Worm (Caenorhabditis elegans) whole organism, L1 larva: Measurements from ENCODE around the gene C05C12.1.
"Not testable (repeated sequence)": the region's sequence is repeated elsewhere in the genome, so short reads cannot be mapped to it uniquely, and the experiment has no call there.

Experiments
- C04F5.9 ChIP-seq: sonication (generic microtip); optimal IDR thresholded peaks from 2 replicates; lab custom pipeline; 2016; ENCODE audit warnings: missing genetic modification characterization, missing compliant biosample characterization
- F16B12.6 ChIP-seq: fragments of 150-350 bp; optimal IDR thresholded peaks from 2 replicates; lab custom pipeline; 2014; ENCODE audit warnings: missing biosample characterization, missing genetic modification characterization
- ama-1 ChIP-seq: fragments of 150-350 bp; optimal IDR thresholded peaks from 2 replicates; lab custom pipeline; 2014
- blmp-1 ChIP-seq: fragments of 150-350 bp; optimal IDR thresholded peaks from 2 replicates; lab custom pipeline; 2014; ENCODE audit warnings: missing biosample characterization, missing genetic modification characterization
- ceh-8 ChIP-seq: fragments of 200-800 bp; sonication (Bioruptor generic); optimal IDR thresholded peaks from 2 replicates; lab custom pipeline; 2018; ENCODE audit warnings: mild to moderate bottlenecking, missing genetic modification characterization, moderate library complexity, missing compliant biosample characterization
- dpl-1 ChIP-seq, 3 experiments: fragments of 150-350 bp in 2 of 3; sonication (generic microtip) in 1 of 3; optimal IDR thresholded peaks; 2 replicates each; lab custom pipeline; 2014 to 2017; ENCODE audit warnings: missing biosample characterization in 3 of 3, missing genetic modification characterization in 3 of 3, missing genetic modification reagents in 3 of 3
- dsc-1 ChIP-seq: sonication (generic microtip); optimal IDR thresholded peaks from 2 replicates; lab custom pipeline; 2016; ENCODE audit warnings: mild to moderate bottlenecking, missing genetic modification characterization, missing compliant biosample characterization
- efl-1 ChIP-seq, 4 experiments: fragments of 150-350 bp; optimal IDR thresholded peaks in 3 of 4; peaks in 1 of 4; 1 replicate in 1 of 4; 2 replicates in 3 of 4; lab custom pipeline; 2014; ENCODE audit warnings: missing biosample characterization in 2 of 4, missing genetic modification characterization in 2 of 4, missing genetic modification reagents in 2 of 4
- efl-3 ChIP-seq: fragments of 200-800 bp; sonication (Bioruptor generic); optimal IDR thresholded peaks from 2 replicates; lab custom pipeline; 2018; ENCODE audit warnings: mild to moderate bottlenecking, missing genetic modification characterization, missing compliant biosample characterization
- egl-13 ChIP-seq: sonication (generic microtip); optimal IDR thresholded peaks from 2 replicates; lab custom pipeline; 2016; ENCODE audit warnings: missing genotype, missing genetic modification reagents, missing genetic modification characterization, missing compliant biosample characterization
- elt-2 ChIP-seq: sonication (generic microtip); optimal IDR thresholded peaks from 2 replicates; lab custom pipeline; 2016; ENCODE audit warnings: missing genetic modification characterization, mild to moderate bottlenecking, inconsistent platforms, missing compliant biosample characterization, missing genetic modification reagents
- elt-3 ChIP-seq, 6 experiments: fragments of 150-350 bp in 1 of 6; sonication (generic microtip); optimal IDR thresholded peaks; 2 replicates each; lab custom pipeline; 2017 to 2018; ENCODE audit warnings: missing biosample characterization in 6 of 6, missing genetic modification characterization in 6 of 6, inconsistent platforms in 1 of 6
- fkh-8 ChIP-seq: sonication (generic microtip); optimal IDR thresholded peaks from 2 replicates; lab custom pipeline; 2016; ENCODE audit warnings: mild to moderate bottlenecking, missing genetic modification characterization, missing compliant biosample characterization
- hlh-17 ChIP-seq: fragments of 200-800 bp; sonication (Bioruptor generic); optimal IDR thresholded peaks from 2 replicates; lab custom pipeline; 2018; ENCODE audit warnings: missing genetic modification characterization, mild to moderate bottlenecking, missing compliant biosample characterization, moderate library complexity, borderline replicate concordance
- hlh-4 ChIP-seq: sonication (generic microtip); optimal IDR thresholded peaks from 2 replicates; lab custom pipeline; 2016; ENCODE audit warnings: mild to moderate bottlenecking, missing genetic modification characterization, missing compliant biosample characterization
- hpl-2 ChIP-seq: fragments of 150-350 bp; optimal IDR thresholded peaks from 2 replicates; lab custom pipeline; 2014; ENCODE audit warnings: missing biosample characterization, missing genetic modification reagents, missing genetic modification characterization
- irx-1 ChIP-seq: sonication (generic microtip); optimal IDR thresholded peaks from 2 replicates; lab custom pipeline; 2016; ENCODE audit warnings: missing genetic modification characterization, missing compliant biosample characterization
- lin-14 ChIP-seq: fragments of 200-800 bp; sonication (Bioruptor generic); optimal IDR thresholded peaks from 2 replicates; lab custom pipeline; 2018; ENCODE audit warnings: mild to moderate bottlenecking, missing genetic modification characterization, moderate library complexity, missing compliant biosample characterization
- lin-15B ChIP-seq: fragments of 150-350 bp; sonication (generic microtip); optimal IDR thresholded peaks from 3 replicates; lab custom pipeline; 2014; ENCODE audit warnings: missing biosample characterization, missing genetic modification characterization
- lsy-2 ChIP-seq, 2 experiments: fragments of 150-350 bp; optimal IDR thresholded peaks; 2 replicates each; lab custom pipeline; 2014; ENCODE audit warnings: missing biosample characterization in 2 of 2, missing genetic modification characterization in 2 of 2
- mef-2 ChIP-seq: fragments of 150-350 bp; optimal IDR thresholded peaks from 2 replicates; lab custom pipeline; 2014; ENCODE audit warnings: missing biosample characterization, missing genetic modification characterization
- mep-1 ChIP-seq: fragments of 150-350 bp; optimal IDR thresholded peaks from 2 replicates; lab custom pipeline; 2014; ENCODE audit warnings: missing biosample characterization, missing genetic modification characterization
- nhr-20 ChIP-seq: sonication (generic microtip); optimal IDR thresholded peaks from 2 replicates; lab custom pipeline; 2016; ENCODE audit warnings: mild to moderate bottlenecking, missing genetic modification characterization, missing compliant biosample characterization
- nhr-237 ChIP-seq: fragments of 150-350 bp; optimal IDR thresholded peaks from 2 replicates; lab custom pipeline; 2014; ENCODE audit warnings: missing biosample characterization, missing genetic modification characterization
- nhr-28 ChIP-seq: fragments of 150-350 bp; optimal IDR thresholded peaks from 2 replicates; lab custom pipeline; 2014; ENCODE audit warnings: missing biosample characterization, missing genetic modification characterization
- nhr-71 ChIP-seq: sonication (generic microtip); optimal IDR thresholded peaks from 2 replicates; lab custom pipeline; 2016; ENCODE audit warnings: mild to moderate bottlenecking, missing genetic modification characterization, moderate library complexity, missing compliant biosample characterization
- nhr-77 ChIP-seq: fragments of 150-350 bp; optimal IDR thresholded peaks from 2 replicates; lab custom pipeline; 2014; ENCODE audit warnings: missing biosample characterization, missing genetic modification characterization
- nhr-84 ChIP-seq: sonication (generic microtip); optimal IDR thresholded peaks from 2 replicates; lab custom pipeline; 2017; ENCODE audit warnings: missing biosample characterization, missing genetic modification characterization
- pag-3 ChIP-seq: sonication (generic microtip); optimal IDR thresholded peaks from 2 replicates; lab custom pipeline; 2017; ENCODE audit warnings: missing genetic modification characterization, mild to moderate bottlenecking, missing compliant biosample characterization, antibody characterized with exemption, borderline replicate concordance; ENCODE audit not compliant: insufficient read depth
- snu-23 ChIP-seq: sonication (generic microtip); optimal IDR thresholded peaks from 2 replicates; lab custom pipeline; 2016; ENCODE audit warnings: missing genetic modification characterization, missing compliant biosample characterization
- sox-4 ChIP-seq: sonication (generic microtip); optimal IDR thresholded peaks from 2 replicates; lab custom pipeline; 2016; ENCODE audit warnings: missing genetic modification characterization, missing compliant biosample characterization
- sptf-1 ChIP-seq: fragments of 150-350 bp; optimal IDR thresholded peaks from 2 replicates; lab custom pipeline; 2014; ENCODE audit warnings: missing biosample characterization, missing genetic modification characterization
- tbx-2 ChIP-seq: sonication (generic microtip); optimal IDR thresholded peaks from 2 replicates; lab custom pipeline; 2016; ENCODE audit warnings: missing genetic modification characterization, missing compliant biosample characterization
- unc-62 ChIP-seq: fragments of 150-350 bp; optimal IDR thresholded peaks from 2 replicates; lab custom pipeline; 2014; ENCODE audit warnings: missing biosample characterization, missing genetic modification reagents, missing genetic modification characterization
- unc-86 ChIP-seq: sonication (generic microtip); optimal IDR thresholded peaks from 2 replicates; lab custom pipeline; 2016; ENCODE audit warnings: missing genetic modification characterization, missing compliant biosample characterization
- unc-98 ChIP-seq: fragments of 200-800 bp; sonication (Bioruptor generic); IDR thresholded peaks from 2 replicates; pipeline ENCODE4 v1.3.6; 2022; ENCODE audit warnings: missing genetic modification characterization, missing compliant biosample characterization
- xbp-1 ChIP-seq: sonication (generic microtip); optimal IDR thresholded peaks from 2 replicates; lab custom pipeline; 2016; ENCODE audit warnings: missing genetic modification characterization, missing compliant biosample characterization
- zag-1 ChIP-seq: fragments of 150-350 bp; optimal IDR thresholded peaks from 2 replicates; lab custom pipeline; 2014; ENCODE audit warnings: missing biosample characterization, missing genetic modification characterization
- ztf-11 ChIP-seq, 2 experiments: sonication (generic microtip); optimal IDR thresholded peaks; 2 replicates each; lab custom pipeline; 2016 to 2017; ENCODE audit warnings: missing genetic modification characterization in 2 of 2, missing biosample characterization in 1 of 2, missing compliant biosample characterization in 1 of 2

Gene C05C12.1

DNA sequence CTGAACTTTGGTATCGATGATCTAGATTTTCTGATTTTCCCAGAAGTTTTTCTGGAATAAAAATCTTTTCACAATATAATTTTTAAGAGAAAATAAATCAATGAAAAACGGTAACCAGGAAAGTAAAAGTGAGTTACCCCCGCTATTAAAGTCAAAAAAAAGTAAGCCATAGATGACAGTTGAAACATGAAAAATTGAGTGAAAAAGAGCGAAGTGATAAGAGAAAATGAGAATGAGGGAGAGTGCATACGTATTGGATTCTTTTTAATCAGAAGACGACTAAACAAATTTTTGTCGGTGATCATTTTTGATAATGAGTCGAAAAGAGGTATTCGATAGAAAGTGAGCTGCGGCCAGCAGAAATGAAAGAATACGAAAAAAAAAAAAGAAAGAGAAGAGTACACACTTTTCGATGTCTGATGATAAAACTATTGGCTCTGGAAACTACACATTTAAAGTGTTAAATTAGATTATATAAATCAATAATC is 5.7 kb downstream of the C05C12.1 start, which contains the start of gene gtl-1:
TSS of gene gtl-1 (minus strand) at position 51 of the 488 bp plus-strand sequence.
- peak; percentile 52 for TF ChIP-seq elt-2 (tag; lab: Kevin White, UChicago)
- no peak for TF ChIP-seq lin-15B (tag; lab: Kevin White, UChicago)
- TF ChIP-seq xbp-1 (tag; lab: Kevin White, UChicago): no peak
- TF ChIP-seq sptf-1 (tag; lab: Kevin White, UChicago): no peak
- no peak for TF ChIP-seq dpl-1 (GFP tag; optimal IDR thresholded peaks at IDR 0.05; lab: Kevin White, UChicago)
- TF ChIP-seq efl-1 (optimal IDR thresholded peaks at IDR 0.05; lab: Kevin White, UChicago): no peak
- peak in 1 of 2 experiments; percentile 49 for TF ChIP-seq efl-1 (GFP tag; optimal IDR thresholded peaks at IDR 0.05 in 1 of 2; lab: Kevin White, UChicago)
- TF ChIP-seq, all 84 proteins: peak for 2

DNA sequence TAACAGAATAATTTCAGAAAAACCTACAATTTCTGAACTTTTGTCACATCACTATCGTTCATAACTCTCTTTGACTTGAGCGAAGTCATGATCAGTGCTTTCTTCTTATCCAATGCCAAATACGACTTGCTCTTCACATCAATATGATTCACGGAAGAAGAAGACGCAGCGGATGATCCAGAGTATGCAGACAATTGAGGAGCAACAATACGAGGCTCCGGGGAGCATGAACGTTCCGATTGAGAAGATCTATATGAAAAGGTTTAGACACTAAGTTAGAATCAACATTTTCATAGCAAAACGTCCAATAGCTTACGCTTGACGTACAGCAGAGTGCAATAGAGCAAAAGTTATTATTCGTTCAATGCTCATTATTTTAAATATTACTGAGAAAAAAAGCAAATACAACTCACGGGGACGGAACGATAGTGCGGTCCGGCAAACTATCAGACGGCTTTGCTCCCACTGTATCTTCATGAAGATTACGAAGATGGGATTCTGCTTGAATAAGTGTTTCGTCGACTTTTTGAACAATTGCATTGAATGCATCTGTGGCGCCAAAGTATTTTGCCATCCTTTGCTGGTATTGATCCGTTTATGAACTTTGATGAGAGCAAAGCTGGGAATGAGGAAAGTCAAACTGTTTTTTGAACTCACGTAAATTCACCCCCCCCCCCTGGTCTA is 6.9 kb downstream of the C05C12.1 start, which contains the start of gene C05C12.5:
TSS of gene C05C12.5 (minus strand) at position 642 of the 684 bp plus-strand sequence.
- no peak for TF ChIP-seq nhr-237 (tag; lab: Kevin White, UChicago)
- no peak for TF ChIP-seq ama-1 (lab: Kevin White, UChicago)
- TF ChIP-seq efl-1 (optimal IDR thresholded peaks at IDR 0.05; lab: Kevin White, UChicago): no peak
- peak in 1 of 2 experiments; percentile 72 for TF ChIP-seq efl-1 (GFP tag; optimal IDR thresholded peaks at IDR 0.05 in 1 of 2; lab: Kevin White, UChicago)
- no peak for TF ChIP-seq nhr-84 (tag; lab: Kevin White, UChicago)
- TF ChIP-seq mep-1: no peak
- TF ChIP-seq, all 84 proteins: peak for 1

DNA sequence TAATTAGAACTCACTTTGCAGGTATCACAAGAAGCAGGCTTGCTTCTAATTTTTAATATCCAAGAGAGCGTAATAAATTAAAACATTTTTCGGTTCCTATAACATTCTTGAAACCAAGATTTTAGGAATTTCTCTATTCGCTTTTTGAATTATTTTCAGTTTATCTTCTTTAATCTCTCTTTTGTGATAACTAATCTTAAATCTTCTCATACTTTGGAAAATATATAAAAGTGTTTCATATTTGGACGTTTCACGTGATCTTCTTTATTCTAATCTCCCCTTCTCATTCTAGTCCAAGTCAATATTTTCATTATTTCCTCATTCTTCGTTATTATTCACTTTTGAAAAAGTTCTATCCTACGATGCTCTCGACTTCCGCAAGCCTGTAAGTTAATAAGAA is 7.7 kb downstream of the C05C12.1 start, which contains the start of gene F54D1.1:
TSS of gene F54D1.1 (plus strand) at position 301 of the 400 bp plus-strand sequence.
- TF ChIP-seq fkh-8 (tag; lab: Kevin White, UChicago): peak; percentile 28
- no peak for TF ChIP-seq sox-4
- no peak for TF ChIP-seq mef-2 (tag; lab: Kevin White, UChicago)
- peak; percentile 70 for TF ChIP-seq dsc-1 (tag; lab: Kevin White, UChicago)
- TF ChIP-seq, all 84 proteins: peak for 2

DNA sequence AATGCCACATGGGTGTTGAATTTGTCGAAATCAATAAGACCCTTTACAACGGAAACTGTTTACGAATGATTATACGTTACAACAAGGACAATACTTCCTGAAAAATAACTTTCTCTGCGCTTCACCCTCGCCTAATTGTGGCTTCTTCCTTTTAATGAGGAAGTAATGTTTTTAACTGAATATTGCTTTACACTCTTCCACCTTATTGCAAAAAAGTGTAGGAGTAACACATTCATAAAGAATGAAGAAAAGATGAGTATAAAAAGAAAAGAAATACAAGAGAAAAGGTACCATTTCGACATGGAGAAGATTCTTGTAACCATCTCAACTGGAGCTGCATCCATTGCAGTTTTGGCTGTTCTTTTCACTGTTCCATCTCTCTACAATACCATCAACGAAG is 9.3 kb downstream of the C05C12.1 start, which contains the start of gene col-126:
TSS of gene col-126 (plus strand) at position 301 of the 400 bp plus-strand sequence.
- TF ChIP-seq unc-98 (GFP tag; lab: Robert Waterston, UW); dpl-1 (GFP tag; optimal IDR thresholded peaks at IDR 0.05; lab: Kevin White, UChicago); irx-1 (tag; lab: Kevin White, UChicago): not testable (repeated sequence)

DNA sequence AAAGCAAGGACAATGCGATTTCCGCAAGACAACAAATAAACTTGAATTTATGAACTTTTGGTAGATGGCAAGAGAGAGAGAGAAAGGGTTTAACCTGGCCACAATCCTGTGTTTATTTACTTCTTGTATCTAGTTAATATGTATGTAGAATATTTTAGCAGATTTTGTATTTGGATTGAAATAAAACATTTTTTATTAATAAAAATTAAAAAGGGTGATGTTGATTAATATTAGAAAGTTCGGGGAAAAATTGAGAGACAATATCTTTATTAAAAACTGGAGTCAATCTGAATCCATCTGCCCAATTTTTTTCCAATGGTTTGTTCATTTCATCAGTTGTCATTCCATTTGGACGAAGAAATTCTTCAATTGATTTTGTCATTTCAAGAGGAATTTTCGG is 12.3 kb downstream of the C05C12.1 start, which contains the start of gene col-127:
TSS of gene col-127 (minus strand) at position 101 of the 400 bp plus-strand sequence.
- TF ChIP-seq zag-1 (no peak), elt-3 (tag; optimal IDR thresholded peaks at IDR 0.05; lab: Kevin White, UChicago) (no peak), ztf-11 (tag; optimal IDR thresholded peaks at IDR 0.05; lab: Kevin White, UChicago) (no peak), ceh-8 (GFP tag; lab: Kevin White, UChicago) (no peak)

DNA sequence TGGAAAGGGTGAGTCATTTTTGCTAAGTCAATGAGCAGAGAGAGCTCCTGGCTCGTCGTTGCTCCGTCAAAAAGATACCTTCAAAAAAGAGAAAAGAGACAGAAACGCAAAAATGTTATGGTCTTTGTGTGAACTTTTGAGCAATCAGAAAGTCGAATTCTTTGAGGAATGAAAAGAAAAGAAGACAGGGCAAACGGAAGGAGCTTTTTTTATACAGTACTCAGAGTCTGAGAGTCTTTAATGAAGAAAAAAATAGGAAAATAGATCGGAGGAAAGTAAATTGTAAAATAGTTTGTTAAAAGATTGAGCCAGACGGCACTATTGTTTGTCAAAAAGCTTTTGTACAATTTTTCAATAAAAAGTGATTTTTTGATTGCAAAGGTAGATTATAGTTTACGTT is 15.7 kb downstream of the C05C12.1 start:
- no peak for TF ChIP-seq efl-3
- TF ChIP-seq C04F5.9: no peak
- TF ChIP-seq lsy-2 (tag; optimal IDR thresholded peaks at IDR 0.05; lab: Kevin White, UChicago): peak in 1 of 2 experiments; percentile 21
- no peak for TF ChIP-seq F16B12.6 (tag; lab: Kevin White, UChicago)
- TF ChIP-seq efl-1 (optimal IDR thresholded peaks at IDR 0.05; lab: Kevin White, UChicago): no peak
- TF ChIP-seq efl-1 (GFP tag; optimal IDR thresholded peaks at IDR 0.05 in 1 of 2; lab: Kevin White, UChicago): peak in 1 of 2 experiments; percentile 62
- TF ChIP-seq unc-86 (tag; lab: Kevin White, UChicago): no peak
- no peak for TF ChIP-seq lin-14 (GFP tag; lab: Kevin White, UChicago)
- TF ChIP-seq hlh-17: no peak
- no peak for TF ChIP-seq unc-62
- no peak for TF ChIP-seq egl-13 (tag; lab: Kevin White, UChicago)
- TF ChIP-seq hlh-4 (tag; lab: Kevin White, UChicago): no peak
- TF ChIP-seq hpl-2: no peak
- TF ChIP-seq ztf-11 (tag; optimal IDR thresholded peaks at IDR 0.05; lab: Kevin White, UChicago): no peak
- TF ChIP-seq tbx-2 (tag; lab: Kevin White, UChicago): peak; percentile 30
- TF ChIP-seq nhr-77 (tag; lab: Kevin White, UChicago): peak; percentile 66
- TF ChIP-seq nhr-20 (tag; lab: Kevin White, UChicago): peak; percentile 12
- no peak for TF ChIP-seq nhr-28 (tag; lab: Kevin White, UChicago)
- no peak for TF ChIP-seq blmp-1 (tag; lab: Kevin White, UChicago)
- no peak for TF ChIP-seq elt-2 (tag; lab: Kevin White, UChicago)
- TF ChIP-seq nhr-71 (tag; lab: Kevin White, UChicago): peak; percentile 2
- no peak for TF ChIP-seq pag-3 (tag; lab: Kevin White, UChicago)
- TF ChIP-seq snu-23 (GFP tag; lab: Kevin White, UChicago): no peak
